Worm (Caenorhabditis elegans) whole organism, L3 larva: ENCODE measurements around the gene srh-118.
"Not testable (repeated sequence)": the region's sequence is repeated elsewhere in the genome, so short reads cannot be mapped to it uniquely, and the experiment has no call there.

ENCODE experiments used
- ama-1 ChIP-seq: fragments of 150-350 bp; optimal IDR thresholded peaks from 2 replicates; lab custom pipeline; 2018
- daf-12 ChIP-seq: fragments of 150-350 bp; optimal IDR thresholded peaks from 2 replicates; lab custom pipeline; 2014; ENCODE audit warnings: missing biosample characterization, missing genetic modification reagents, missing genetic modification characterization
- egl-27 ChIP-seq: sonication (generic microtip); optimal IDR thresholded peaks from 4 replicates; lab custom pipeline; 2017; ENCODE audit warnings: missing biosample characterization, missing genetic modification reagents, missing genetic modification characterization
- nhr-11 ChIP-seq: fragments of 150-350 bp; optimal IDR thresholded peaks from 2 replicates; lab custom pipeline; 2014; ENCODE audit warnings: missing biosample characterization, missing genetic modification characterization
- nhr-12 ChIP-seq: fragments of 150-350 bp; optimal IDR thresholded peaks from 2 replicates; lab custom pipeline; 2014; ENCODE audit warnings: missing biosample characterization, missing genetic modification characterization
- nhr-25 ChIP-seq: sonication (generic microtip); optimal IDR thresholded peaks from 2 replicates; lab custom pipeline; 2017; ENCODE audit warnings: missing biosample characterization, missing genetic modification characterization
- sea-2 ChIP-seq: fragments of 150-350 bp; sonication (generic microtip); optimal IDR thresholded peaks from 4 replicates; lab custom pipeline; 2014; ENCODE audit warnings: missing biosample characterization, missing genetic modification reagents, missing genetic modification characterization
- unc-62 ChIP-seq: fragments of 150-350 bp; sonication (generic microtip); optimal IDR thresholded peaks from 4 replicates; lab custom pipeline; 2014; ENCODE audit warnings: missing biosample characterization, missing genetic modification reagents, missing genetic modification characterization

DNA sequence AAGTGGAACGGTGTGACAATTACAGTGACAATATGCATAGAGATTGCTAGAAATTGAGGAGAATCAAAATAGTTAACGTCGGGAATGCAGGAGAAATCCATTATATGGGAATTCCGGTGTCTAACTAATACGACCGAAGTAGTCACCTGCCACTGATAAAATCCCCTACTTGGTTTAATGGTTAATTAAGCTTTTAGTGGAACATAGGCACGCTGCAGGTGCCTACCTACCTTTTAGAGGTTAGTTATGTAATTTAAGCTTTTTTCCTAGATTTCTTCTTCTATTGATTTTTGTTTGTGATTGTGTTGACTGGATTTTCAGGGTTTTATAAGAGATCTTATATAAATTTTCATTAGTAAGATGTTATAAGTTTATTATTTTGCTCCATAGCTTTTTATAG is 39.8 kb downstream of the srh-118 start, which contains the start of gene srh-203:
- TF ChIP-seq unc-62 (GFP tag; lab: Kevin White, UChicago); ama-1 (lab: Kevin White, UChicago); egl-27 (tag; lab: Kevin White, UChicago); sea-2 (GFP tag; lab: Kevin White, UChicago); nhr-25 (tag; lab: Kevin White, UChicago); nhr-12 (tag; lab: Kevin White, UChicago); nhr-11; daf-12 (tag; lab: Kevin White, UChicago): not testable (repeated sequence)
